Worm (Caenorhabditis elegans): ENCODE measurements around the gene btb-20.

DNA sequence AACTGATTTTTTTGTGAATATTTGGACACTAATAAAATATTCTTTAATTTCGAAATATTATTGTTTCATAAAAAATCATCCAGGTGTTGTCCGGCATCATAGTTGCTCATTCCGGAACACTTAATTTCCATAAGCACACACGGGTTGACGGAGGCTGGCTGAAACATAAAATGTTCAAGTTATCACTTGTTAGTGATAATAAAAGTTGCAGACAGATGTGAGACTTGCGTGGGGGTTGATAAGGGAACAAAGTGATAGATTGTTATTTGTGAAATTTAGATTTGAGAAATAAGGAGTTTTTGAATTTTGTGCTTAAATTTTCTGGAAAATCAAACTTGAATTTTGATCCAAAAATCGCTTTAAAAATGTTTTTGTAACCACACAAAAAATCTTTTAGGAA lies 13.2 kb downstream of the btb-20 start:
- no peak for TF ChIP-seq egl-5 (tag; optimal IDR thresholded peaks at IDR 0.05)
- no peak for TF ChIP-seq R02D3.7 (tag; optimal IDR thresholded peaks at IDR 0.05)
- TF ChIP-seq nhr-237 (tag; optimal IDR thresholded peaks at IDR 0.05) = no peak
- TF ChIP-seq ztf-11 (tag; optimal IDR thresholded peaks at IDR 0.05) = no peak
- no peak for TF ChIP-seq daf-12 (tag; optimal IDR thresholded peaks at IDR 0.05)
- no peak for TF ChIP-seq jun-1 (tag; optimal IDR thresholded peaks at IDR 0.05)
- no peak for TF ChIP-seq nhr-28 (tag; optimal IDR thresholded peaks at IDR 0.05)
- no peak for TF ChIP-seq snpc-4 (tag; optimal IDR thresholded peaks at IDR 0.05)
- no peak for TF ChIP-seq nhr-23 (tag; optimal IDR thresholded peaks at IDR 0.05)

All from whole organism, L3 larva.